Worm (Caenorhabditis elegans) whole organism, L3 larva: Measurements from ENCODE around the gene C06E1.1.

ENCODE experiments used
- R02D3.7 ChIP-seq: fragments of 150-350 bp; optimal IDR thresholded peaks from 2 replicates; lab custom pipeline; 2014; ENCODE audit warnings: missing biosample characterization, missing genetic modification characterization
- ZK546.5 ChIP-seq: sonication (generic microtip); optimal IDR thresholded peaks from 2 replicates; lab custom pipeline; 2017; ENCODE audit warnings: missing biosample characterization, missing genetic modification characterization
- aly-2 ChIP-seq: fragments of 150-350 bp; optimal IDR thresholded peaks from 2 replicates; lab custom pipeline; 2014; ENCODE audit warnings: missing biosample characterization, missing genetic modification characterization
- ama-1 ChIP-seq: fragments of 150-350 bp; optimal IDR thresholded peaks from 2 replicates; lab custom pipeline; 2018
- ceh-16 ChIP-seq: sonication (generic microtip); optimal IDR thresholded peaks from 2 replicates; lab custom pipeline; 2017; ENCODE audit warnings: missing biosample characterization, missing genetic modification characterization
- ceh-82 ChIP-seq: fragments of 150-350 bp; optimal IDR thresholded peaks from 2 replicates; lab custom pipeline; 2014; ENCODE audit warnings: missing biosample characterization, missing genetic modification characterization
- ceh-9 ChIP-seq: sonication (generic microtip); optimal IDR thresholded peaks from 2 replicates; lab custom pipeline; 2018; ENCODE audit warnings: missing biosample characterization, missing genetic modification characterization
- daf-12 ChIP-seq: fragments of 150-350 bp; optimal IDR thresholded peaks from 2 replicates; lab custom pipeline; 2014; ENCODE audit warnings: missing biosample characterization, missing genetic modification reagents, missing genetic modification characterization
- egl-5 ChIP-seq: fragments of 150-350 bp; optimal IDR thresholded peaks from 2 replicates; lab custom pipeline; 2017; ENCODE audit warnings: missing biosample characterization, missing genetic modification reagents, missing genetic modification characterization, inconsistent platforms
- elt-1 ChIP-seq: fragments of 150-350 bp; optimal IDR thresholded peaks from 2 replicates; lab custom pipeline; 2014; ENCODE audit warnings: missing biosample characterization, missing genetic modification characterization
- elt-2 ChIP-seq: sonication (generic microtip); optimal IDR thresholded peaks from 2 replicates; lab custom pipeline; 2016; ENCODE audit warnings: missing genetic modification reagents, mild to moderate bottlenecking, missing genetic modification characterization, missing compliant biosample characterization
- elt-3 ChIP-seq, 3 experiments: fragments of 150-350 bp in 1 of 3; sonication (generic microtip) in 2 of 3; optimal IDR thresholded peaks; 2 replicates in 2 of 3; 4 replicates in 1 of 3; lab custom pipeline; 2014 to 2017; ENCODE audit warnings: missing biosample characterization in 3 of 3, missing genetic modification characterization in 3 of 3
- eor-1 ChIP-seq, 2 experiments: fragments of 150-350 bp; optimal IDR thresholded peaks; 2 replicates each; lab custom pipeline; 2014 to 2018; ENCODE audit warnings: missing biosample characterization in 2 of 2, missing genetic modification characterization in 2 of 2
- fkh-10 ChIP-seq: sonication (generic microtip); optimal IDR thresholded peaks from 2 replicates; lab custom pipeline; 2017; ENCODE audit warnings: missing biosample characterization, missing genetic modification reagents, missing genetic modification characterization
- fkh-2 ChIP-seq: fragments of 150-350 bp; optimal IDR thresholded peaks from 2 replicates; lab custom pipeline; 2014; ENCODE audit warnings: missing biosample characterization, missing genetic modification reagents, missing genetic modification characterization
- hmg-11 ChIP-seq: sonication (generic microtip); optimal IDR thresholded peaks from 2 replicates; lab custom pipeline; 2016; ENCODE audit warnings: missing genetic modification characterization, missing compliant biosample characterization
- jun-1 ChIP-seq: fragments of 150-350 bp; optimal IDR thresholded peaks from 2 replicates; lab custom pipeline; 2014; ENCODE audit warnings: missing biosample characterization, missing genetic modification reagents, missing genetic modification characterization
- lin-15B ChIP-seq: fragments of 150-350 bp; optimal IDR thresholded peaks from 2 replicates; lab custom pipeline; 2014; ENCODE audit warnings: missing biosample characterization, missing genetic modification characterization
- lin-39 ChIP-seq: fragments of 150-350 bp; optimal IDR thresholded peaks from 2 replicates; lab custom pipeline; 2018; ENCODE audit warnings: missing biosample characterization, missing genetic modification reagents, missing genetic modification characterization
- lsy-12 ChIP-seq: sonication (generic microtip); optimal IDR thresholded peaks from 2 replicates; lab custom pipeline; 2016; ENCODE audit warnings: mild to moderate bottlenecking, missing genetic modification characterization, missing compliant biosample characterization
- mdl-1 ChIP-seq: fragments of 150-350 bp; optimal IDR thresholded peaks from 2 replicates; lab custom pipeline; 2014; ENCODE audit warnings: missing biosample characterization, missing genetic modification characterization
- mml-1 ChIP-seq: fragments of 150-350 bp; sonication (generic microtip); optimal IDR thresholded peaks from 3 replicates; lab custom pipeline; 2014; ENCODE audit warnings: missing biosample characterization, missing genetic modification characterization
- nfya-1 ChIP-seq: sonication (generic microtip); optimal IDR thresholded peaks from 2 replicates; lab custom pipeline; 2017; ENCODE audit warnings: missing genetic modification characterization, mild to moderate bottlenecking, missing compliant biosample characterization, antibody characterized with exemption, moderate library complexity; ENCODE audit not compliant: insufficient read depth
- nhr-11 ChIP-seq: fragments of 150-350 bp; optimal IDR thresholded peaks from 2 replicates; lab custom pipeline; 2014; ENCODE audit warnings: missing biosample characterization, missing genetic modification characterization
- nhr-23 ChIP-seq: fragments of 150-350 bp; optimal IDR thresholded peaks from 2 replicates; lab custom pipeline; 2014; ENCODE audit warnings: missing biosample characterization, missing genetic modification reagents, missing genetic modification characterization
- nhr-25 ChIP-seq: sonication (generic microtip); optimal IDR thresholded peaks from 2 replicates; lab custom pipeline; 2017; ENCODE audit warnings: missing biosample characterization, missing genetic modification characterization
- nhr-43 ChIP-seq: sonication (generic microtip); optimal IDR thresholded peaks from 2 replicates; lab custom pipeline; 2016; ENCODE audit warnings: mild to moderate bottlenecking, missing genetic modification characterization, missing compliant biosample characterization; ENCODE audit not compliant: poor library complexity, severe bottlenecking
- nhr-67 ChIP-seq: fragments of 150-350 bp; optimal IDR thresholded peaks from 2 replicates; lab custom pipeline; 2014; ENCODE audit warnings: missing biosample characterization, missing genetic modification characterization
- nhr-76 ChIP-seq: fragments of 150-350 bp; sonication (generic microtip); optimal IDR thresholded peaks from 5 replicates; lab custom pipeline; 2014; ENCODE audit warnings: missing biosample characterization, missing genetic modification characterization
- pha-4 ChIP-seq: fragments of 150-350 bp; optimal IDR thresholded peaks from 2 replicates; lab custom pipeline; 2014; ENCODE audit warnings: missing biosample characterization, missing genetic modification reagents, missing genetic modification characterization
- pqm-1 ChIP-seq: fragments of 150-350 bp; optimal IDR thresholded peaks from 2 replicates; lab custom pipeline; 2017; ENCODE audit warnings: missing biosample characterization, missing genetic modification characterization, inconsistent platforms
- tbx-2 ChIP-seq: sonication (generic microtip); optimal IDR thresholded peaks from 2 replicates; lab custom pipeline; 2016; ENCODE audit warnings: mild to moderate bottlenecking, missing genetic modification characterization, missing compliant biosample characterization
- unc-62 ChIP-seq: fragments of 150-350 bp; sonication (generic microtip); optimal IDR thresholded peaks from 4 replicates; lab custom pipeline; 2014; ENCODE audit warnings: missing biosample characterization, missing genetic modification reagents, missing genetic modification characterization
- zag-1 ChIP-seq: fragments of 150-350 bp; optimal IDR thresholded peaks from 2 replicates; lab custom pipeline; 2014; ENCODE audit warnings: missing biosample characterization, missing genetic modification characterization
- ztf-4 ChIP-seq: fragments of 150-350 bp; optimal IDR thresholded peaks from 2 replicates; lab custom pipeline; 2014; ENCODE audit warnings: missing biosample characterization, missing genetic modification characterization

The C06E1.1 gene

DNA sequence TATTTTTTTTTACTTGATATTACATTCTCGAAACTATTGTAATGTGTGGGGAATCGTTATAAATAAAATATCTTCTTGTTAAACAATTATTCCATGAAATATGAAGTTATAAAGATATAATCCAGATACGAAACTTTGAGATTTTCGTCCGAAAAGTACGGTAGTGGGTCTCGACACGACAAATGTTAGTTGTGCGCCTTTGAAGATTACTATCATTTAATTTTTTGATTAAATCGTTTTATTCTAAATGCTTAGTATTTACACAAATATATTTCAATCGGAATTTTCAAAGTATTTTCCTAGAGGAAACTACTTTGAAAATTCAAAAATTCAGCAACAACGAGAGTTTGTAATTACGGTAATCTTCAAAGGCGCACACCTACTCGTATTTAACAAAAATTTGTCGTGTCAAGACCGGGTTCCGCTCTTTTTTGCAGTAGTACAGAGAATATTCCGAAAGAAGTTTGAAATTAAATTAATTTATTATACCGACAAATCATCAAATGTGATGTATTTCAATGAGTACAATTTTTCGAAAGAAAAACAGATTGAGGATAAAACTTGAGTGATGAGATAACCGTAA is 46.6 kb downstream of the C06E1.1 start:
- TF ChIP-seq ama-1 (lab: Kevin White, UChicago) (peak; percentile 93), ceh-16 (tag; lab: Kevin White, UChicago) (no peak), lin-39 (tag; lab: Kevin White, UChicago) (no peak), fkh-2 (tag; lab: Kevin White, UChicago) (no peak), nhr-67 (tag; lab: Kevin White, UChicago) (no peak), nhr-23 (tag; lab: Kevin White, UChicago) (no peak), lsy-12 (tag; lab: Kevin White, UChicago) (peak; percentile 6)

ce11 chrIII:8652922-8653321 is 47.3 kb downstream of the C06E1.1 start:
- TF ChIP-seq nhr-11 (tag; lab: Kevin White, UChicago) = no peak
- peak; percentile 21 for TF ChIP-seq ztf-4 (tag; lab: Kevin White, UChicago)
- no peak for TF ChIP-seq eor-1 (tag; optimal IDR thresholded peaks at IDR 0.05; lab: Kevin White, UChicago)
- TF ChIP-seq R02D3.7 (tag; lab: Kevin White, UChicago) = no peak
- no peak for TF ChIP-seq zag-1
- peak; percentile 95 for TF ChIP-seq ama-1 (lab: Kevin White, UChicago)
- peak; percentile 21 for TF ChIP-seq nhr-23 (tag; lab: Kevin White, UChicago)
- TF ChIP-seq fkh-10 (GFP tag; lab: Kevin White, UChicago) = no peak
- TF ChIP-seq nhr-43 = peak; percentile 70
- TF ChIP-seq egl-5 (tag; lab: Kevin White, UChicago) = no peak
- TF ChIP-seq tbx-2 (tag; lab: Kevin White, UChicago) = peak; percentile 28
- peak; percentile 52 for TF ChIP-seq hmg-11 (tag; lab: Kevin White, UChicago)
- TF ChIP-seq elt-3 (tag; optimal IDR thresholded peaks at IDR 0.05; lab: Kevin White, UChicago) = peak in 1 of 3 experiments; percentile 64
- no peak for TF ChIP-seq ceh-9
- TF ChIP-seq lin-15B (tag; lab: Kevin White, UChicago) = no peak
- TF ChIP-seq ceh-16 (tag; lab: Kevin White, UChicago) = no peak
- TF ChIP-seq ceh-82 (tag; lab: Kevin White, UChicago) = no peak
- peak; percentile 23 for TF ChIP-seq nhr-25 (tag; lab: Kevin White, UChicago)
- TF ChIP-seq nhr-76 (tag; lab: Kevin White, UChicago) = no peak
- peak; percentile 36 for TF ChIP-seq nfya-1
- peak; percentile 71 for TF ChIP-seq lin-39 (tag; lab: Kevin White, UChicago)

DNA sequence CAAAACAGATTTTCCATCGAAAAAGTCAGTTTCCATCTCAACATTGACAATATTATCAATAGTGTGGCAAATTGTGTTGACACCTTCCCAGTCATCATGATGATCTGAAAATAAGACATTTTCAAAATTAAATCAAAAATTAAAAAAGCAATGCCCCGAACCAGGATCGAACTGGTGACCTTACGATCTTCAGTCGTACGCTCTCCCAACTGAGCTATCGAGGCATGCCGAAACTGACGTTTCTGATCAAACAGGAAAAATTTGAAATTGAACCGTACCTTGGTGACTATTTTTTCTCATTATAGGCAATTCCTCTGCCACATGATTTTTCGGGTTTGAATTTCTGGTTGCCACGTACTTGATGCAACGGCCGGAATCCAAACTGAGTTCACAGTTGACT is 47.8 kb downstream of the C06E1.1 start:
- TF ChIP-seq ama-1 (lab: Kevin White, UChicago) (peak; percentile 88), nfya-1 (no peak)

DNA sequence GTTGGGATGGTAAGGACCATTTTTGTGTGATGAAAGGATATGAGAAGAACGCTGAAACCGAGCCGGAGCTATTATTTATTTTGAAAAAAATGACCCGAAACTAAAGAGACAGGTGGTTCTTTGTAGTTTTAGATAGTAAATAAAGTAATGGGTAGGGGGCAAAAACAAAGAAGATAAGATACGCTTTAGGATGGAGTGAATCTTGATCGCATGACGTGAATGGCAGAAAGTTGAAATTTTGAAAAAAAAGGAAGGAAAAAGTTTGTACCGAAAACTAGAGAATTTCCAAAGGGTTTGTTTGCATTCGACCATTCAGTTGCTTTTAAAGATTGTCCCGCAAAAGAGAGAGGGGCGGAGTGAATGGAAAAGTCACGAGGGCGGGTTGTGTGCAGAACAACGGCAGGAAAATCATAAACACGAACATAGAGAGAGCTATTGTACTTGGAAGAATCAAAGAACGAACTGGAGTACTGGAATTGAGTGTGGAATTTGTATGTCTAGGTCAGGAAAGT is 48.3 kb downstream of the C06E1.1 start, which contains the start of gene F22B7.9:
F22B7.9 (minus strand) TSS at position 51 of the 512 bp plus-strand sequence.
- no peak for TF ChIP-seq egl-5 (tag; lab: Kevin White, UChicago)
- TF ChIP-seq nhr-67 (tag; lab: Kevin White, UChicago) = no peak
- peak; percentile 30 for TF ChIP-seq ama-1 (lab: Kevin White, UChicago)
- no peak for TF ChIP-seq fkh-2 (tag; lab: Kevin White, UChicago)
- peak; percentile 95 for TF ChIP-seq pha-4 (tag; lab: Kevin White, UChicago)
- peak; percentile 18 for TF ChIP-seq nfya-1
- peak; percentile 50 for TF ChIP-seq elt-2 (tag; lab: Kevin White, UChicago)
- peak; percentile 50 for TF ChIP-seq jun-1 (tag; lab: Kevin White, UChicago)
- TF ChIP-seq pqm-1 (tag; lab: Kevin White, UChicago) = peak; percentile 64
- TF ChIP-seq, all 47 proteins: peak for 6

- no peak for TF ChIP-seq nhr-67 (tag; lab: Kevin White, UChicago)
- TF ChIP-seq ama-1 (lab: Kevin White, UChicago) = no peak
- TF ChIP-seq ZK546.5 (tag; lab: Kevin White, UChicago) = no peak
- peak; percentile 2 for TF ChIP-seq nhr-25 (tag; lab: Kevin White, UChicago)
- peak; percentile 24 for TF ChIP-seq lin-39 (tag; lab: Kevin White, UChicago)
- peak; percentile 49 for TF ChIP-seq nhr-43
- TF ChIP-seq nfya-1 = no peak
- no peak for TF ChIP-seq elt-3 (tag; optimal IDR thresholded peaks at IDR 0.05; lab: Kevin White, UChicago)
- no peak for TF ChIP-seq zag-1
- TF ChIP-seq mml-1 = no peak
- TF ChIP-seq pqm-1 (tag; lab: Kevin White, UChicago) = no peak
- TF ChIP-seq unc-62 (GFP tag; lab: Kevin White, UChicago) = no peak
- TF ChIP-seq mdl-1 = no peak
- no peak for TF ChIP-seq daf-12 (tag; lab: Kevin White, UChicago)
- TF ChIP-seq elt-1 (tag; lab: Kevin White, UChicago) = no peak
- TF ChIP-seq aly-2 (tag; lab: Kevin White, UChicago) = no peak
These were observed 48.9 kb downstream of the C06E1.1 start for ce11 chrIII:8654400-8654980.
